Worm (Caenorhabditis elegans) whole organism, L2 larva: ENCODE measurements around the gene sru-30.

Experiments
- C34F6.9 ChIP-seq: fragments of 150-350 bp; optimal IDR thresholded peaks from 2 replicates; lab custom pipeline; 2014; ENCODE audit warnings: missing biosample characterization, missing genetic modification characterization
- F13H6.1 ChIP-seq: sonication (generic microtip); optimal IDR thresholded peaks from 2 replicates; lab custom pipeline; 2016; ENCODE audit warnings: missing genetic modification characterization, missing compliant biosample characterization
- Y55F3AM.14 ChIP-seq: fragments of 200-800 bp; sonication (Bioruptor generic); optimal IDR thresholded peaks from 2 replicates; lab custom pipeline; 2018; ENCODE audit warnings: mild to moderate bottlenecking, missing genetic modification characterization, missing compliant biosample characterization
- ZK546.5 ChIP-seq: sonication (generic microtip); optimal IDR thresholded peaks from 2 replicates; lab custom pipeline; 2017; ENCODE audit warnings: missing biosample characterization, missing genetic modification characterization
- alr-1 ChIP-seq: fragments of 150-350 bp; optimal IDR thresholded peaks from 2 replicates; lab custom pipeline; 2014; ENCODE audit warnings: missing biosample characterization, missing genetic modification characterization
- aly-2 ChIP-seq: fragments of 150-350 bp; optimal IDR thresholded peaks from 2 replicates; lab custom pipeline; 2014; ENCODE audit warnings: missing biosample characterization, missing genetic modification characterization
- blmp-1 ChIP-seq: sonication (generic microtip); optimal IDR thresholded peaks from 2 replicates; lab custom pipeline; 2017; ENCODE audit warnings: missing genetic modification characterization, mild to moderate bottlenecking, missing compliant biosample characterization, antibody characterized with exemption, moderate library complexity; ENCODE audit not compliant: insufficient read depth
- ceh-82 ChIP-seq: fragments of 150-350 bp; optimal IDR thresholded peaks from 2 replicates; lab custom pipeline; 2014; ENCODE audit warnings: missing biosample characterization, missing genetic modification characterization
- crh-2 ChIP-seq: sonication (generic microtip); optimal IDR thresholded peaks from 2 replicates; lab custom pipeline; 2017; ENCODE audit warnings: missing biosample characterization, missing genetic modification characterization
- egl-27 ChIP-seq: sonication (generic microtip); optimal IDR thresholded peaks from 3 replicates; lab custom pipeline; 2017; ENCODE audit warnings: missing biosample characterization, missing genetic modification reagents, missing genetic modification characterization
- elt-1 ChIP-seq: fragments of 150-350 bp; optimal IDR thresholded peaks from 2 replicates; lab custom pipeline; 2014; ENCODE audit warnings: missing biosample characterization, missing genetic modification characterization
- elt-3 ChIP-seq: sonication (generic microtip); optimal IDR thresholded peaks from 2 replicates; lab custom pipeline; 2017; ENCODE audit warnings: missing biosample characterization, missing genetic modification characterization
- fos-1 ChIP-seq: fragments of 150-350 bp; optimal IDR thresholded peaks from 2 replicates; lab custom pipeline; 2014; ENCODE audit warnings: missing biosample characterization, missing genetic modification characterization
- gmeb-1 ChIP-seq: fragments of 150-350 bp; optimal IDR thresholded peaks from 2 replicates; lab custom pipeline; 2014; ENCODE audit warnings: missing biosample characterization, missing genetic modification characterization
- lin-39 ChIP-seq: fragments of 150-350 bp; optimal IDR thresholded peaks from 2 replicates; lab custom pipeline; 2014; ENCODE audit warnings: missing biosample characterization, missing genetic modification reagents, missing genetic modification characterization
- lsy-2 ChIP-seq, 2 experiments: fragments of 150-350 bp in 1 of 2; sonication (generic microtip) in 1 of 2; optimal IDR thresholded peaks; 2 replicates each; lab custom pipeline; 2014 to 2017; ENCODE audit warnings: missing biosample characterization in 2 of 2, missing genetic modification characterization in 2 of 2
- mbf-1 ChIP-seq: sonication (generic microtip); optimal IDR thresholded peaks from 2 replicates; lab custom pipeline; 2017; ENCODE audit warnings: missing biosample characterization, missing genetic modification characterization
- mdl-1 ChIP-seq, 2 experiments: fragments of 150-350 bp in 1 of 2; sonication (generic microtip) in 1 of 2; optimal IDR thresholded peaks; 2 replicates each; lab custom pipeline; 2017; ENCODE audit warnings: missing biosample characterization in 2 of 2, missing genetic modification characterization in 2 of 2
- nhr-10 ChIP-seq: sonication (generic microtip); optimal IDR thresholded peaks from 2 replicates; lab custom pipeline; 2017; ENCODE audit warnings: missing biosample characterization, missing genetic modification characterization
- nhr-12 ChIP-seq: fragments of 150-350 bp; optimal IDR thresholded peaks from 2 replicates; lab custom pipeline; 2014; ENCODE audit warnings: missing biosample characterization, missing genetic modification characterization
- nhr-129 ChIP-seq: fragments of 150-350 bp; optimal IDR thresholded peaks from 2 replicates; lab custom pipeline; 2014; ENCODE audit warnings: missing biosample characterization, missing genetic modification characterization
- nhr-21 ChIP-seq: fragments of 150-350 bp; optimal IDR thresholded peaks from 2 replicates; lab custom pipeline; 2014; ENCODE audit warnings: missing biosample characterization, missing genetic modification characterization
- nhr-23 ChIP-seq: fragments of 150-350 bp; optimal IDR thresholded peaks from 2 replicates; lab custom pipeline; 2014; ENCODE audit warnings: missing biosample characterization, missing genetic modification reagents, missing genetic modification characterization
- nhr-237 ChIP-seq: fragments of 150-350 bp; optimal IDR thresholded peaks from 2 replicates; lab custom pipeline; 2014; ENCODE audit warnings: missing biosample characterization, missing genetic modification characterization
- nhr-6 ChIP-seq: fragments of 150-350 bp; optimal IDR thresholded peaks from 2 replicates; lab custom pipeline; 2014; ENCODE audit warnings: missing biosample characterization, missing genetic modification characterization
- nhr-77 ChIP-seq: fragments of 150-350 bp; optimal IDR thresholded peaks from 2 replicates; lab custom pipeline; 2014; ENCODE audit warnings: missing biosample characterization, missing genetic modification characterization
- peb-1 ChIP-seq: fragments of 150-350 bp; optimal IDR thresholded peaks from 2 replicates; lab custom pipeline; 2014; ENCODE audit warnings: missing biosample characterization, missing genetic modification characterization
- sem-4 ChIP-seq: fragments of 150-350 bp; optimal IDR thresholded peaks from 2 replicates; lab custom pipeline; 2014; ENCODE audit warnings: missing biosample characterization, missing genetic modification reagents, missing genetic modification characterization
- skn-1 ChIP-seq: sonication (generic microtip); optimal IDR thresholded peaks from 2 replicates; lab custom pipeline; 2017; ENCODE audit warnings: missing biosample characterization, missing genetic modification characterization
- sma-3 ChIP-seq: sonication (generic microtip); optimal IDR thresholded peaks from 2 replicates; lab custom pipeline; 2016; ENCODE audit warnings: missing genetic modification reagents, missing genetic modification characterization, missing compliant biosample characterization
- sma-9 ChIP-seq, 2 experiments: fragments of 150-350 bp in 1 of 2; sonication (generic microtip) in 1 of 2; optimal IDR thresholded peaks; 2 replicates each; lab custom pipeline; 2014 to 2016; ENCODE audit warnings: missing genetic modification characterization in 2 of 2, mild to moderate bottlenecking in 1 of 2, missing biosample characterization in 1 of 2, missing compliant biosample characterization in 1 of 2, missing genetic modification reagents in 1 of 2, moderate library complexity in 1 of 2
- snpc-4 ChIP-seq: fragments of 150-350 bp; optimal IDR thresholded peaks from 2 replicates; lab custom pipeline; 2014; ENCODE audit warnings: missing biosample characterization, missing genetic modification characterization
- unc-39 ChIP-seq: fragments of 150-350 bp; optimal IDR thresholded peaks from 2 replicates; lab custom pipeline; 2014; ENCODE audit warnings: missing biosample characterization, missing genetic modification characterization
- unc-55 ChIP-seq: fragments of 150-350 bp; sonication (generic microtip); optimal IDR thresholded peaks from 3 replicates; lab custom pipeline; 2014; ENCODE audit warnings: missing biosample characterization, missing genetic modification reagents, missing genetic modification characterization
- unc-62 ChIP-seq: fragments of 150-350 bp; optimal IDR thresholded peaks from 2 replicates; lab custom pipeline; 2014; ENCODE audit warnings: missing biosample characterization, missing genetic modification reagents, missing genetic modification characterization
- zag-1 ChIP-seq: fragments of 150-350 bp; optimal IDR thresholded peaks from 2 replicates; lab custom pipeline; 2014; ENCODE audit warnings: missing biosample characterization, missing genetic modification characterization
- ztf-1 ChIP-seq: fragments of 200-800 bp; sonication (Bioruptor generic); conservative IDR thresholded peaks from 2 replicates; pipeline ENCODE4 v1.3.6; 2022; ENCODE audit warnings: missing genetic modification characterization, missing compliant biosample characterization
- ztf-4 ChIP-seq: fragments of 150-350 bp; optimal IDR thresholded peaks from 2 replicates; lab custom pipeline; 2014; ENCODE audit warnings: missing biosample characterization, missing genetic modification characterization

Gene sru-30

DNA sequence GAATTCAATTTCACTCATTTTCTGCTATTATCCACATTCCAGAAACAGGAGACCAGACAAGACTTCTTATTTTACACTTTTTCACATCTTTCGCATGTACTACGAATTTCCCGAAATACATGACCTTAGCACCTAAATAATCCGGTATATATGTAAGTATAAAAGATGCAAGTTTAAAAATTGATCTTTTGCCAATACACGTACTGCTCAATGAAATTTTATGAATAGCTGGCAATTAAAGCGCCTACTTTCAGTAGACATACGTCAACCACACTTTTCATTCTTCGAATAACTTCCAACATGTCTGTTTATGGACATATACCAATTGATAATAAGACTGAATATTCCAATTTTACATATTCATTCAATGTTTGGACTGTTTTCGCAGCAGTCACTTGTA is 10.5 kb upstream of the sru-30 start, which contains the start of gene sru-39:
Gene sru-39, plus strand, starts transcription at position 301 of the 400 bp plus-strand sequence.
- TF ChIP-seq elt-1 (tag; lab: Kevin White, UChicago) (no peak), nhr-23 (tag; lab: Kevin White, UChicago) (no peak), nhr-21 (tag; lab: Kevin White, UChicago) (no peak), nhr-6 (tag; lab: Kevin White, UChicago) (no peak), skn-1 (tag; lab: Kevin White, UChicago) (no peak), nhr-12 (tag; lab: Kevin White, UChicago) (no peak), Y55F3AM.14 (GFP tag; lab: Kevin White, UChicago) (no peak), snpc-4 (no peak), unc-62 (no peak), fos-1 (tag; lab: Kevin White, UChicago) (no peak), nhr-237 (no peak), egl-27 (no peak), blmp-1 (tag; lab: Kevin White, UChicago) (no peak), mbf-1 (tag; lab: Kevin White, UChicago) (no peak), gmeb-1 (tag; lab: Kevin White, UChicago) (no peak), sma-9 (GFP tag; optimal IDR thresholded peaks at IDR 0.05; lab: Kevin White, UChicago) (no peak), sma-9 (tag; optimal IDR thresholded peaks at IDR 0.05; lab: Kevin White, UChicago) (no peak), zag-1 (tag; lab: Kevin White, UChicago) (no peak), peb-1 (tag; lab: Kevin White, UChicago) (no peak), elt-3 (no peak)

DNA sequence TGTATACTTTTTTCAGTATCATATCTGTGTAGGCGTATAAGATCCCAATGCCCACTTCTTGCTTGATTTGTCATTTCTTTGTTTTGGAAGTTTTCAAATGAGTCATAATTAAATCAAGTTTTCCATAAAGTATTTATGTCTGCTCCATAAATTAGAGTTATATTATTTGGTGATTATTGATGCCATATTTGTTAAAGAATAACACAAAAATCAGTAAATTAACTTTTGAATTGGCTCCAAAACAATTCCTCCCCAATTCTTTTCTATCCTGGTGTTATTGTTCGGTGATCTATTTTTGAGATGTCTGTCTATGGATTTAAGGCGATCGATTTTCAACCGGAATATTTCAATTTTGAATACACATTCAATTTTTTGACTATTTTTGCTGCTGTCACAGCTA is 8.5 kb upstream of the sru-30 start, which contains the start of gene sru-37:
Gene sru-37, plus strand, starts transcription at position 301 of the 400 bp plus-strand sequence.
- TF ChIP-seq snpc-4 (no peak), ztf-4 (tag; lab: Kevin White, UChicago) (no peak), ceh-82 (tag; lab: Kevin White, UChicago) (no peak), unc-39 (no peak), nhr-12 (tag; lab: Kevin White, UChicago) (no peak), lin-39 (tag; lab: Kevin White, UChicago) (no peak), sem-4 (tag; lab: Kevin White, UChicago) (no peak), aly-2 (tag; lab: Kevin White, UChicago) (no peak), crh-2 (tag; lab: Kevin White, UChicago) (no peak)

DNA sequence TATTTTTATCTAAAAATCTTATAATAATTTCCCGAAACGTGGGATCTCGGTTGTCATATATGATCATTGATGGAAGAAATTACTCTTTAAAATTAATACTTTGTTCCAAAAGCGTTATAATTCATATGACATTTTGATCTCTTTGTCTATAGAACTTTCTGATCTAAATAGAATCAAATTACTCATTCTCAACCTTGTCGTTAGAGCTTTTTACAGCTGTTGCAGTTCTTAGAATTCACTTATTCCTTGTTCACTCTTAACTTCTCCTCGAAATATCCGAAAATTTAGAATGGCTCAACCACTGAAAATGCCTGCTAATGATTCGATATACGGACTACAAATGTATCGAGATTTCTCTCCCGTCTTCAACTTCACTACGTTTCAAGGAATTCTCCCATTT is 2.5 kb upstream of the sru-30 start, which contains the start of gene sru-29:
Gene sru-29, plus strand, starts transcription at position 301 of the 400 bp plus-strand sequence.
- TF ChIP-seq sem-4 (tag; lab: Kevin White, UChicago) (no peak), nhr-21 (tag; lab: Kevin White, UChicago) (no peak), alr-1 (tag; lab: Kevin White, UChicago) (no peak), nhr-6 (tag; lab: Kevin White, UChicago) (no peak), ztf-1 (GFP tag; lab: Robert Waterston, UW) (no peak)

DNA sequence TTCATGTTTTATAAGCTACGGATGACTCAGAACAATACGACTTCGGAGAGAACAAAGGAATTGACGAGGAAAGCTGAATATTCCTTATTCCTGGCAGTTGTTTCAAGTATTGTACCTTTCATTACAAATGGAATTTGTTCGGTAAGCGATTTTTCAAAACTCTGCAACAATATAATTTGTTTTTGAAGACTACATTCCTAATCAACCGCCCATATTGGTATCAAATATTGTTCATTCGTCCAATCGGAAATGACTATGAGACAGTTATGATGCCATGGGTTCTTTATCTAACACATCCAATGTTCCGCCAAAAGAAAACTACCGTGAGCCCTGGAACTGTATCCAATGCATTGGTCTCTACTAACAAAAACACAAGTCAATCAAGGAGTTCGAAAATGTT is 1.4 kb upstream of the sru-30 start:
- TF ChIP-seq unc-39 (no peak), zag-1 (tag; lab: Kevin White, UChicago) (no peak), C34F6.9 (tag; lab: Kevin White, UChicago) (no peak), fos-1 (tag; lab: Kevin White, UChicago) (no peak), nhr-6 (tag; lab: Kevin White, UChicago) (no peak), nhr-12 (tag; lab: Kevin White, UChicago) (no peak), ZK546.5 (tag; lab: Kevin White, UChicago) (no peak), nhr-10 (tag; lab: Kevin White, UChicago) (no peak), Y55F3AM.14 (GFP tag; lab: Kevin White, UChicago) (no peak), nhr-23 (tag; lab: Kevin White, UChicago) (no peak), nhr-77 (tag; lab: Kevin White, UChicago) (no peak), egl-27 (no peak)

DNA sequence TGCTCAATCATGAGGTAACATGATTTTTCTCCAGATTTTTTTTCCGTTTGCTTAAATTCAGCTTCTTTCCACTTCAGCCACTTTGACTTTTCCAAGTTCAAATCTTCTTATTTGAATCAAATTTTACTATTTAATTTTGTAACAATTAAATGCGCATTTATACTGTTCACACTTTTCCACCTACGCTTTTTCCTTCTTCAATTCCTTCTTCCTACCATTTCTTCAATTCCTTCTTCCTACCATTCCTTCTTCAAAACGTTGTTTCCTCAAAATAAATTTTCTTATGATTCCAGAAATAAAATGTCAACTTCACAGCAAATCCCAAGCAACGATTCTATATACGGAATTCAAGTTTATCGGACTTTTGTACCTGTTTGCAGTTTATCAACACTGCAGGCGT is 2.8 kb downstream of the sru-30 start, which contains the start of gene sru-31:
Gene sru-31, plus strand, starts transcription at position 301 of the 400 bp plus-strand sequence.
- TF ChIP-seq lsy-2 (tag; optimal IDR thresholded peaks at IDR 0.05; lab: Kevin White, UChicago) (no peak), nhr-12 (tag; lab: Kevin White, UChicago) (no peak), F13H6.1 (tag; lab: Kevin White, UChicago) (no peak), nhr-129 (tag; lab: Kevin White, UChicago) (no peak), unc-62 (no peak), lin-39 (tag; lab: Kevin White, UChicago) (no peak), mdl-1 (tag; optimal IDR thresholded peaks at IDR 0.05; lab: Kevin White, UChicago) (no peak), ztf-4 (tag; lab: Kevin White, UChicago) (no peak), crh-2 (tag; lab: Kevin White, UChicago) (no peak), unc-55 (GFP tag; lab: Kevin White, UChicago) (no peak), alr-1 (tag; lab: Kevin White, UChicago) (no peak), sma-3 (GFP tag; lab: Kevin White, UChicago) (no peak), ZK546.5 (tag; lab: Kevin White, UChicago) (no peak), sem-4 (tag; lab: Kevin White, UChicago) (no peak), fos-1 (tag; lab: Kevin White, UChicago) (no peak)
